Fruit fly (Drosophila melanogaster) Kc167 (cell line): ENCODE measurements around the gene CG13026.

Experiments used
- Myc ChIP-seq: fragments of >200 bp; optimal IDR thresholded peaks from 2 replicates; lab custom pipeline; 2017; ENCODE audit warnings: missing external identifiers
- Sin3A ChIP-seq: fragments of >200 bp; optimal IDR thresholded peaks from 2 replicates; lab custom pipeline; 2018; ENCODE audit warnings: missing external identifiers
- h ChIP-seq: fragments of >200 bp; optimal IDR thresholded peaks from 3 replicates; lab custom pipeline; 2018; ENCODE audit warnings: missing external identifiers
- insv ChIP-seq: fragments of >200 bp; optimal IDR thresholded peaks from 3 replicates; lab custom pipeline; 2018; ENCODE audit warnings: missing external identifiers
- psq ChIP-seq: fragments of >200 bp; optimal IDR thresholded peaks from 2 replicates; lab custom pipeline; 2017; ENCODE audit warnings: missing external identifiers
- ttk ChIP-seq: sonication (Bioruptor generic); optimal IDR thresholded peaks from 2 replicates; lab custom pipeline; 2017; ENCODE audit warnings: missing external identifiers

Gene CG13026

DNA sequence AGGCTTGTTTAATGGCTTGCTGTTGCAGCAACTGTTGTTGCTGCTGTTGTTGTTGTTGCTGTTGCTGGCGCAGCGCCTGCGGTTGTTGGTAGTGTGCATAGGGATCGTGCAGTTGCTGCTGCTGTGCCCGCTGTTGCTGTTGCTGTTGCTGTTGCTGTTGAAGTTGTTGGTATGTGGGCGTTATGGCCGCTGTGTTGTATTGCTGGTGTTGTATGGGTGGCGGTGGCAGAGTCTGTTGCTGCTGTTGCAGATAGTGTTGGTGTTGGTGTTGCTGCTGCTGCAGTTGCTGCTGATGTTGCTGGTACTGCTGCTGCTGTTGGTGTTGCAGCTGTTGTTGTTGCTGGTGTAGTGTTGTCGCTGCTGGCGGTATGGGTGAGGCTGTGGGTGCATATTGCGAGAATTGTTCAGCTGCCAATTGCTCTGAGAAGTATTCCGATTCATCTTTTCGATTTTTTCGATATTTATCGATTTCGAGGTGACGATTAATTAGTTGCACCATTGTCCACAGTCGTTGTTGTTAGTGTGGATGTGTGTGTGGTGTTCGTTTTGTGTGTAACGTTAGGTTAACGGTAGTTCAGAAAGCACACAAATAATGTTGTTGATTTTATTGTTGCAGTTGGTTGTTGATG lies 46.4 kb downstream of the CG13026 start:
- no peak for TF ChIP-seq ttk
- no peak for TF ChIP-seq psq
- no peak for TF ChIP-seq h (lab: Kevin White, UChicago)
- TF ChIP-seq insv (lab: Kevin White, UChicago) = no peak
- no peak for TF ChIP-seq Sin3A (lab: Kevin White, UChicago)
- no peak for TF ChIP-seq Myc
